Worm (Caenorhabditis elegans) whole organism, young adult: Measurements from ENCODE around the gene ctr-9.
A peak's percentile ranks its signal among the peaks of the same experiment; 100 is the strongest.

Source experiments
- B0336.3 ChIP-seq: fragments of 200-800 bp; sonication (Bioruptor generic); IDR thresholded peaks from 2 replicates; pipeline ENCODE4 v1.3.6; 2022; ENCODE audit warnings: missing genetic modification characterization, missing compliant biosample characterization
- D2030.7 ChIP-seq: fragments of 200-800 bp; sonication (Bioruptor generic); IDR thresholded peaks from 2 replicates; pipeline ENCODE4 v1.3.6; 2022; ENCODE audit warnings: missing genetic modification reagents, missing genetic modification characterization, missing compliant biosample characterization
- F23B12.7 ChIP-seq: sonication (generic microtip); optimal IDR thresholded peaks from 2 replicates; lab custom pipeline; 2017; ENCODE audit warnings: missing genetic modification characterization, mild to moderate bottlenecking, missing compliant biosample characterization, antibody characterized with exemption, moderate library complexity; ENCODE audit not compliant: insufficient read depth
- F49E8.2 ChIP-seq: sonication (generic microtip); optimal IDR thresholded peaks from 3 replicates; lab custom pipeline; 2017; ENCODE audit warnings: missing genetic modification characterization, mild to moderate bottlenecking, missing compliant biosample characterization, antibody characterized with exemption, moderate library complexity; ENCODE audit not compliant: insufficient read depth
- F55B11.4 ChIP-seq: sonication (generic microtip); optimal IDR thresholded peaks from 2 replicates; lab custom pipeline; 2016; ENCODE audit warnings: missing compliant biosample characterization, missing genetic modification characterization, borderline replicate concordance; ENCODE audit not compliant: insufficient read depth
- F57C9.4 ChIP-seq: sonication (generic microtip); optimal IDR thresholded peaks from 2 replicates; lab custom pipeline; 2017; ENCODE audit warnings: mild to moderate bottlenecking, missing genetic modification characterization, missing compliant biosample characterization
- T26A5.8 ChIP-seq: sonication (generic microtip); optimal IDR thresholded peaks from 2 replicates; lab custom pipeline; 2016; ENCODE audit warnings: missing genetic modification characterization, missing compliant biosample characterization
- Y53G8AR.9 ChIP-seq: fragments of 200-800 bp; sonication (Bioruptor generic); conservative IDR thresholded peaks from 2 replicates; pipeline ENCODE4 v1.3.6; 2022; ENCODE audit warnings: missing genetic modification reagents, missing genetic modification characterization, missing compliant biosample characterization
- Y79H2A.3 ChIP-seq: fragments of 200-800 bp; sonication (Bioruptor generic); conservative IDR thresholded peaks from 2 replicates; pipeline ENCODE4 v1.3.6; 2022; ENCODE audit warnings: missing genetic modification reagents, missing genetic modification characterization, missing compliant biosample characterization
- akir-1 ChIP-seq: fragments of 200-800 bp; sonication (Bioruptor generic); optimal IDR thresholded peaks from 2 replicates; lab custom pipeline; 2018; ENCODE audit warnings: mild to moderate bottlenecking, missing genetic modification characterization, moderate library complexity, missing compliant biosample characterization
- atf-7 ChIP-seq: sonication (generic microtip); optimal IDR thresholded peaks from 2 replicates; lab custom pipeline; 2017; ENCODE audit warnings: mild to moderate bottlenecking, missing genetic modification characterization, missing compliant biosample characterization
- attf-6 ChIP-seq: fragments of 200-800 bp; sonication (Bioruptor generic); IDR thresholded peaks from 2 replicates; pipeline ENCODE4 v1.3.6; 2022; ENCODE audit warnings: missing genetic modification reagents, missing genetic modification characterization, missing compliant biosample characterization
- bed-1 ChIP-seq: fragments of 200-800 bp; sonication (Bioruptor generic); IDR thresholded peaks from 2 replicates; pipeline ENCODE4 v1.3.6; 2022; ENCODE audit warnings: missing genetic modification reagents, missing genetic modification characterization, missing compliant biosample characterization
- bed-2 ChIP-seq: fragments of 200-800 bp; sonication (Bioruptor generic); IDR thresholded peaks from 2 replicates; pipeline ENCODE4 v1.3.6; 2022; ENCODE audit warnings: missing genetic modification reagents, missing genetic modification characterization, missing compliant biosample characterization
- ceh-27 ChIP-seq: fragments of 200-800 bp; sonication (Bioruptor generic); optimal IDR thresholded peaks from 2 replicates; lab custom pipeline; 2018; ENCODE audit warnings: mild to moderate bottlenecking, missing genetic modification characterization, moderate library complexity, missing compliant biosample characterization
- ceh-79 ChIP-seq: sonication (generic microtip); optimal IDR thresholded peaks from 2 replicates; lab custom pipeline; 2017; ENCODE audit warnings: mild to moderate bottlenecking, missing genetic modification characterization, missing compliant biosample characterization
- efl-1 ChIP-seq: fragments of 150-350 bp; optimal IDR thresholded peaks from 2 replicates; lab custom pipeline; 2014; ENCODE audit warnings: missing biosample characterization, missing genetic modification reagents, missing genetic modification characterization
- egl-44 ChIP-seq: fragments of 200-800 bp; sonication (Bioruptor generic); IDR thresholded peaks from 2 replicates; pipeline ENCODE4 v1.3.6; 2022; ENCODE audit warnings: missing genetic modification reagents, missing genetic modification characterization, missing compliant biosample characterization
- ekl-4 ChIP-seq: fragments of 200-800 bp; sonication (Bioruptor generic); IDR thresholded peaks from 2 replicates; pipeline ENCODE4 v1.3.6; 2022; ENCODE audit warnings: missing genetic modification reagents, missing genetic modification characterization, missing compliant biosample characterization
- hmg-1.2 ChIP-seq: fragments of 200-800 bp; sonication (Bioruptor generic); IDR thresholded peaks from 2 replicates; pipeline ENCODE4 v1.3.6; 2022; ENCODE audit warnings: missing genetic modification reagents, missing genetic modification characterization, missing compliant biosample characterization
- hmg-20 ChIP-seq: fragments of 200-800 bp; sonication (Bioruptor generic); IDR thresholded peaks from 2 replicates; pipeline ENCODE4 v1.3.6; 2022; ENCODE audit warnings: missing genetic modification reagents, missing genetic modification characterization, missing compliant biosample characterization
- let-607 ChIP-seq, 2 experiments: fragments of 200-800 bp in 1 of 2; sonication (Bioruptor generic) in 1 of 2; sonication (generic microtip) in 1 of 2; optimal IDR thresholded peaks; 2 replicates each; lab custom pipeline; 2016 to 2018; ENCODE audit warnings: mild to moderate bottlenecking in 2 of 2, missing compliant biosample characterization in 2 of 2, missing genetic modification characterization in 2 of 2, moderate library complexity in 2 of 2, missing genotype in 1 of 2
- lin-35 ChIP-seq, 3 experiments: fragments of 150-350 bp in 2 of 3; sonication (generic microtip) in 1 of 3; optimal IDR thresholded peaks; 2 replicates each; lab custom pipeline; 2014 to 2018; ENCODE audit warnings: missing biosample characterization in 3 of 3, missing genetic modification characterization in 3 of 3, missing genetic modification reagents in 3 of 3
- lin-40 ChIP-seq: sonication (generic microtip); optimal IDR thresholded peaks from 2 replicates; lab custom pipeline; 2016; ENCODE audit warnings: missing genetic modification characterization, mild to moderate bottlenecking, missing compliant biosample characterization, missing genotype, missing genetic modification reagents
- lin-54 ChIP-seq: fragments of 200-800 bp; sonication (Bioruptor generic); optimal IDR thresholded peaks from 2 replicates; lab custom pipeline; 2018; ENCODE audit warnings: mild to moderate bottlenecking, missing genetic modification characterization, missing compliant biosample characterization
- lsy-27 ChIP-seq: sonication (generic microtip); optimal IDR thresholded peaks from 2 replicates; lab custom pipeline; 2017; ENCODE audit warnings: missing genetic modification characterization, mild to moderate bottlenecking, missing compliant biosample characterization, antibody characterized with exemption, missing genotype, borderline replicate concordance; ENCODE audit not compliant: insufficient read depth
- madf-3 ChIP-seq: fragments of 200-800 bp; sonication (Bioruptor generic); IDR thresholded peaks from 2 replicates; pipeline ENCODE4 v1.3.6; 2022; ENCODE audit warnings: missing genetic modification reagents, missing genetic modification characterization, missing compliant biosample characterization
- madf-8 ChIP-seq: fragments of 200-800 bp; sonication (Bioruptor generic); conservative IDR thresholded peaks from 2 replicates; pipeline ENCODE4 v1.3.6; 2022; ENCODE audit warnings: missing genetic modification reagents, missing genetic modification characterization, missing compliant biosample characterization
- mcd-1 ChIP-seq: fragments of 200-800 bp; sonication (Bioruptor generic); IDR thresholded peaks from 2 replicates; pipeline ENCODE4 v1.3.6; 2022; ENCODE audit warnings: missing genetic modification reagents, missing genetic modification characterization, missing compliant biosample characterization
- mxl-1 ChIP-seq: sonication (generic microtip); optimal IDR thresholded peaks from 2 replicates; lab custom pipeline; 2016; ENCODE audit warnings: missing genetic modification characterization, missing compliant biosample characterization
- nfya-1 ChIP-seq: sonication (generic microtip); optimal IDR thresholded peaks from 2 replicates; lab custom pipeline; 2017; ENCODE audit warnings: antibody characterized with exemption, missing compliant biosample characterization, missing genetic modification characterization, borderline replicate concordance; ENCODE audit not compliant: insufficient read depth
- nfyb-1 ChIP-seq: fragments of 200-800 bp; sonication (Bioruptor generic); IDR thresholded peaks from 2 replicates; pipeline ENCODE4 v1.3.6; 2022; ENCODE audit warnings: missing genetic modification reagents, missing genetic modification characterization, missing compliant biosample characterization
- nhr-90 ChIP-seq: sonication (generic microtip); optimal IDR thresholded peaks from 2 replicates; lab custom pipeline; 2016; ENCODE audit warnings: missing genotype, mild to moderate bottlenecking, missing genetic modification characterization, missing compliant biosample characterization
- rpc-1 ChIP-seq, 2 experiments: fragments of 150-350 bp in 1 of 2; sonication (generic microtip) in 1 of 2; optimal IDR thresholded peaks; 2 replicates each; lab custom pipeline; 2014 to 2018; ENCODE audit warnings: missing biosample characterization in 1 of 2, missing genetic modification characterization in 1 of 2, missing genetic modification reagents in 1 of 2, missing genotype in 1 of 2
- sdz-38 ChIP-seq: sonication (generic microtip); optimal IDR thresholded peaks from 2 replicates; lab custom pipeline; 2016; ENCODE audit warnings: missing genotype, missing genetic modification characterization, missing compliant biosample characterization
- snpc-1.1 ChIP-seq: sonication (generic microtip); optimal IDR thresholded peaks from 2 replicates; lab custom pipeline; 2017; ENCODE audit warnings: missing genetic modification characterization, mild to moderate bottlenecking, missing compliant biosample characterization, antibody characterized with exemption, moderate library complexity, missing genotype, missing genetic modification reagents; ENCODE audit not compliant: insufficient read depth
- snpc-1.3 ChIP-seq: sonication (generic microtip); optimal IDR thresholded peaks from 2 replicates; lab custom pipeline; 2017; ENCODE audit warnings: missing genetic modification characterization, mild to moderate bottlenecking, missing compliant biosample characterization, antibody characterized with exemption, moderate library complexity, missing genotype, missing genetic modification reagents; ENCODE audit not compliant: insufficient read depth
- snpc-4 ChIP-seq, 5 experiments: fragments of 150-350 bp in 1 of 5; sonication (generic microtip) in 4 of 5; optimal IDR thresholded peaks; 2 replicates each; lab custom pipeline; 2014 to 2018; ENCODE audit warnings: missing genetic modification characterization in 5 of 5, missing biosample characterization in 3 of 5, antibody characterized with exemption in 2 of 5, mild to moderate bottlenecking in 2 of 5, missing compliant biosample characterization in 2 of 5, missing genotype in 2 of 5, moderate library complexity in 2 of 5, missing genetic modification reagents in 1 of 5
- tbp1 ChIP-seq: fragments of 200-800 bp; sonication (Bioruptor generic); optimal IDR thresholded peaks from 2 replicates; lab custom pipeline; 2018; ENCODE audit warnings: mild to moderate bottlenecking, missing genetic modification characterization, missing compliant biosample characterization
- tlf-1 ChIP-seq: fragments of 200-800 bp; sonication (Bioruptor generic); optimal IDR thresholded peaks from 2 replicates; lab custom pipeline; 2018; ENCODE audit warnings: mild to moderate bottlenecking, missing genetic modification characterization, missing compliant biosample characterization
- unc-130 ChIP-seq: sonication (generic microtip); optimal IDR thresholded peaks from 2 replicates; lab custom pipeline; 2016; ENCODE audit warnings: missing genetic modification reagents, missing genetic modification characterization, missing compliant biosample characterization
- zfh-2 ChIP-seq: fragments of 200-800 bp; sonication (Bioruptor generic); conservative IDR thresholded peaks from 2 replicates; pipeline ENCODE4 v1.3.6; 2022; ENCODE audit warnings: missing genetic modification reagents, missing genetic modification characterization, missing compliant biosample characterization
- zim-3 ChIP-seq: sonication (generic microtip); optimal IDR thresholded peaks from 2 replicates; lab custom pipeline; 2017; ENCODE audit warnings: mild to moderate bottlenecking, missing genetic modification characterization, moderate library complexity, missing compliant biosample characterization
- ztf-18 ChIP-seq: sonication (generic microtip); optimal IDR thresholded peaks from 2 replicates; lab custom pipeline; 2016; ENCODE audit warnings: missing genotype, mild to moderate bottlenecking, missing genetic modification characterization, missing compliant biosample characterization
- ztf-3 ChIP-seq: fragments of 200-800 bp; sonication (Bioruptor generic); optimal IDR thresholded peaks from 2 replicates; lab custom pipeline; 2018; ENCODE audit warnings: mild to moderate bottlenecking, missing genetic modification characterization, missing compliant biosample characterization

ctr-9 gene

ce11 chrIII:9546016-9546659, 54.9 kb downstream of the ctr-9 start, which contains the start of gene unc-16 (continued):
- no peak for TF ChIP-seq zim-3 (tag; lab: Kevin White, UChicago)
- TF ChIP-seq Y79H2A.3 (GFP tag; lab: Robert Waterston, UW): no peak
- no peak for TF ChIP-seq F55B11.4
- peak; percentile 40 for TF ChIP-seq madf-8 (GFP tag; lab: Robert Waterston, UW)
- peak; percentile 59 for TF ChIP-seq B0336.3 (GFP tag; lab: Robert Waterston, UW)
- 0 out of 2 replicates have a peak, but pooled peaks have one; percentile 17 for TF ChIP-seq Y53G8AR.9 (GFP tag; lab: Robert Waterston, UW)
- TF ChIP-seq atf-7: no peak
- peak; percentile 84 for TF ChIP-seq ekl-4 (GFP tag; lab: Robert Waterston, UW)
- no peak for TF ChIP-seq lsy-27
- peak; percentile 13 for TF ChIP-seq rpc-1 (optimal IDR thresholded peaks at IDR 0.05; lab: Kevin White, UChicago)
- TF ChIP-seq rpc-1 (tag; optimal IDR thresholded peaks at IDR 0.05; lab: Kevin White, UChicago): no peak
- peak; percentile 85; the same call in 1 of the 2 replicates for TF ChIP-seq nfyb-1
- TF ChIP-seq sdz-38: no peak
- no peak for TF ChIP-seq egl-44 (GFP tag; lab: Robert Waterston, UW)
- no peak for TF ChIP-seq akir-1 (GFP tag; lab: Kevin White, UChicago)
- TF ChIP-seq mxl-1 (tag; lab: Kevin White, UChicago): no peak
- TF ChIP-seq F23B12.7 (tag; lab: Kevin White, UChicago): no peak
- TF ChIP-seq snpc-1.3: no peak
- TF ChIP-seq unc-130: no peak
- no peak for TF ChIP-seq nhr-90 (tag; lab: Kevin White, UChicago)
- TF ChIP-seq bed-1 (GFP tag; lab: Robert Waterston, UW): no peak
- no peak for TF ChIP-seq nfya-1 (tag; lab: Kevin White, UChicago)
- no peak for TF ChIP-seq hmg-20 (GFP tag; lab: Robert Waterston, UW)
- TF ChIP-seq lin-40 (tag; lab: Kevin White, UChicago): peak; percentile 85
- TF ChIP-seq tlf-1 (GFP tag; lab: Kevin White, UChicago): peak; percentile 28
- TF ChIP-seq ztf-3 (GFP tag; lab: Kevin White, UChicago): no peak
- no peak for TF ChIP-seq F49E8.2
- TF ChIP-seq tbp1 (GFP tag; lab: Kevin White, UChicago): peak; percentile 42
- no peak for TF ChIP-seq D2030.7 (GFP tag; lab: Robert Waterston, UW)
- TF ChIP-seq T26A5.8 (tag; lab: Kevin White, UChicago): no peak
- TF ChIP-seq snpc-4 (GFP tag; optimal IDR thresholded peaks at IDR 0.05; lab: Kevin White, UChicago): no peak
- peak in 3 of 4 experiments; percentile 32 to 55 (median 52) for TF ChIP-seq snpc-4 (tag; optimal IDR thresholded peaks at IDR 0.05; lab: Kevin White, UChicago)
- TF ChIP-seq snpc-1.1 (tag; lab: Kevin White, UChicago): no peak
- TF ChIP-seq F57C9.4 (tag; lab: Kevin White, UChicago): no peak
- peak; percentile 63; the same call in 1 of the 2 replicates for TF ChIP-seq zfh-2 (GFP tag; lab: Robert Waterston, UW)
- TF ChIP-seq lin-54 (GFP tag; lab: Kevin White, UChicago): peak; percentile 72
- TF ChIP-seq efl-1 (GFP tag; lab: Kevin White, UChicago): peak; percentile 19
- TF ChIP-seq let-607 (tag; optimal IDR thresholded peaks at IDR 0.05; lab: Kevin White, UChicago): peak; percentile 51 to 58
- TF ChIP-seq madf-3: no peak
- TF ChIP-seq mcd-1 (GFP tag; lab: Robert Waterston, UW): peak; percentile 89
- TF ChIP-seq bed-2 (GFP tag; lab: Robert Waterston, UW): no peak
- peak; percentile 33; the same call in 1 of the 2 replicates for TF ChIP-seq hmg-1.2 (GFP tag; lab: Robert Waterston, UW)
- no peak for TF ChIP-seq attf-6 (GFP tag; lab: Robert Waterston, UW)
- no peak for TF ChIP-seq ceh-79 (tag; lab: Kevin White, UChicago)
- TF ChIP-seq ztf-18 (tag; lab: Kevin White, UChicago): peak; percentile 54
- TF ChIP-seq lin-35 (GFP tag; optimal IDR thresholded peaks at IDR 0.05; lab: Kevin White, UChicago): peak in 1 of 3 experiments; percentile 82
- peak; percentile 88 for TF ChIP-seq ceh-27 (GFP tag; lab: Kevin White, UChicago)
